Worm (Caenorhabditis elegans) whole organism, L4 larva: Measurements from ENCODE around the gene anmt-3.

Experiments
- T26A8.4 ChIP-seq: fragments of 200-800 bp; sonication (Bioruptor generic); IDR thresholded peaks from 2 replicates; pipeline ENCODE4 v1.3.6; 2022; ENCODE audit warnings: missing genetic modification characterization, missing compliant biosample characterization
- ama-1 ChIP-seq: fragments of 150-350 bp; optimal IDR thresholded peaks from 2 replicates; lab custom pipeline; 2014; ENCODE audit warnings: inconsistent platforms, mixed read lengths
- ceh-20 ChIP-seq: fragments of 200-800 bp; sonication (Bioruptor generic); IDR thresholded peaks from 2 replicates; pipeline ENCODE4 v1.3.6; 2022; ENCODE audit warnings: missing genetic modification reagents, missing genetic modification characterization, missing compliant biosample characterization
- ctbp-1 ChIP-seq: fragments of 200-800 bp; sonication (Bioruptor generic); IDR thresholded peaks from 2 replicates; pipeline ENCODE4 v1.3.6; 2022; ENCODE audit warnings: missing genetic modification reagents, missing genetic modification characterization, missing compliant biosample characterization
- fkh-10 ChIP-seq: fragments of 150-350 bp; optimal IDR thresholded peaks from 2 replicates; lab custom pipeline; 2014; ENCODE audit warnings: missing biosample characterization, missing genetic modification reagents, missing genetic modification characterization
- snpc-4 ChIP-seq: fragments of 150-350 bp; optimal IDR thresholded peaks from 2 replicates; lab custom pipeline; 2014; ENCODE audit warnings: missing biosample characterization, missing genetic modification characterization
- spr-1 ChIP-seq: sonication (generic microtip); optimal IDR thresholded peaks from 2 replicates; lab custom pipeline; 2016; ENCODE audit warnings: mild to moderate bottlenecking, missing genetic modification characterization, missing compliant biosample characterization

- TF ChIP-seq snpc-4 (tag; lab: Kevin White, UChicago) (no peak), ceh-20 (GFP tag; lab: Robert Waterston, UW) (no peak), T26A8.4 (GFP tag; lab: Robert Waterston, UW) (no peak), spr-1 (tag; lab: Kevin White, UChicago) (no peak), ama-1 (no peak), fkh-10 (GFP tag; lab: Kevin White, UChicago) (no peak), ctbp-1 (0 out of 2 replicates have a peak, but pooled peaks have one; percentile 35)
These were observed 20.3 kb upstream of the anmt-3 start for ce11 chrV:9978425-9978824.
